Worm (Caenorhabditis elegans) whole organism, late embryonic: ENCODE data around the gene C11E4.7.
"Not testable (repeated sequence)": the region's sequence is repeated elsewhere in the genome, so short reads cannot be mapped to it uniquely, and the experiment has no call there.

ENCODE experiments used
- C08G9.2 ChIP-seq: sonication (generic microtip); optimal IDR thresholded peaks from 2 replicates; lab custom pipeline; 2016; ENCODE audit warnings: mild to moderate bottlenecking, missing genetic modification characterization, moderate library complexity, missing compliant biosample characterization
- C38D4.7 ChIP-seq: fragments of 200-800 bp; sonication (Bioruptor generic); optimal IDR thresholded peaks from 2 replicates; lab custom pipeline; 2018; ENCODE audit warnings: mild to moderate bottlenecking, missing genetic modification characterization, moderate library complexity, missing compliant biosample characterization
- F13H6.1 ChIP-seq: sonication (generic microtip); optimal IDR thresholded peaks from 2 replicates; lab custom pipeline; 2016; ENCODE audit warnings: missing genetic modification characterization, missing compliant biosample characterization
- T23F11.4 ChIP-seq: fragments of 200-800 bp; sonication (Bioruptor generic); optimal IDR thresholded peaks from 2 replicates; lab custom pipeline; 2018; ENCODE audit warnings: mild to moderate bottlenecking, missing genetic modification characterization, missing compliant biosample characterization
- Y22D7AL.16 ChIP-seq: sonication (generic microtip); optimal IDR thresholded peaks from 2 replicates; lab custom pipeline; 2016; ENCODE audit warnings: missing genetic modification characterization, missing compliant biosample characterization
- ceh-14 ChIP-seq: sonication (generic microtip); optimal IDR thresholded peaks from 2 replicates; lab custom pipeline; 2016; ENCODE audit warnings: missing genotype, missing genetic modification characterization, missing compliant biosample characterization
- ceh-19 ChIP-seq: fragments of 200-800 bp; sonication (Bioruptor generic); optimal IDR thresholded peaks from 2 replicates; lab custom pipeline; 2018; ENCODE audit warnings: mild to moderate bottlenecking, missing genetic modification characterization, missing compliant biosample characterization
- ceh-30 ChIP-seq: fragments of 150-350 bp; optimal IDR thresholded peaks from 2 replicates; lab custom pipeline; 2014; ENCODE audit warnings: missing biosample characterization, missing genetic modification characterization
- ceh-48 ChIP-seq: sonication (generic microtip); optimal IDR thresholded peaks from 2 replicates; lab custom pipeline; 2016; ENCODE audit warnings: missing genetic modification characterization, inconsistent platforms, missing compliant biosample characterization
- ceh-6 ChIP-seq: fragments of 200-800 bp; sonication (Bioruptor generic); optimal IDR thresholded peaks from 2 replicates; lab custom pipeline; 2018; ENCODE audit warnings: mild to moderate bottlenecking, missing genetic modification characterization, missing compliant biosample characterization
- che-1 ChIP-seq: sonication (generic microtip); optimal IDR thresholded peaks from 2 replicates; lab custom pipeline; 2016; ENCODE audit warnings: mild to moderate bottlenecking, missing genetic modification characterization, missing compliant biosample characterization
- dmd-4 ChIP-seq: sonication (generic microtip); optimal IDR thresholded peaks from 2 replicates; lab custom pipeline; 2016; ENCODE audit warnings: borderline replicate concordance, missing genetic modification characterization, missing compliant biosample characterization
- dve-1 ChIP-seq: sonication (generic microtip); optimal IDR thresholded peaks from 2 replicates; lab custom pipeline; 2017; ENCODE audit warnings: antibody characterized with exemption, mild to moderate bottlenecking, missing genetic modification characterization, missing compliant biosample characterization
- elt-2 ChIP-seq: sonication (generic microtip); optimal IDR thresholded peaks from 2 replicates; lab custom pipeline; 2016; ENCODE audit warnings: missing genetic modification reagents, missing genetic modification characterization, missing compliant biosample characterization
- ets-4 ChIP-seq: sonication (generic microtip); optimal IDR thresholded peaks from 2 replicates; lab custom pipeline; 2016; ENCODE audit warnings: missing genetic modification characterization, missing compliant biosample characterization
- fkh-6 ChIP-seq: sonication (generic microtip); optimal IDR thresholded peaks from 2 replicates; lab custom pipeline; 2016; ENCODE audit warnings: missing genetic modification characterization, missing compliant biosample characterization
- gmeb-2 ChIP-seq: sonication (generic microtip); optimal IDR thresholded peaks from 2 replicates; lab custom pipeline; 2016; ENCODE audit warnings: missing genetic modification characterization, inconsistent platforms, missing compliant biosample characterization
- hlh-13 ChIP-seq: fragments of 200-800 bp; sonication (Bioruptor generic); optimal IDR thresholded peaks from 2 replicates; lab custom pipeline; 2018; ENCODE audit warnings: mild to moderate bottlenecking, missing genetic modification characterization, missing compliant biosample characterization
- hlh-15 ChIP-seq: sonication (generic microtip); optimal IDR thresholded peaks from 2 replicates; lab custom pipeline; 2016; ENCODE audit warnings: missing genetic modification characterization, missing compliant biosample characterization
- hlh-6 ChIP-seq: sonication (generic microtip); optimal IDR thresholded peaks from 2 replicates; lab custom pipeline; 2016; ENCODE audit warnings: missing genotype, missing genetic modification characterization, missing compliant biosample characterization
- hlh-8 ChIP-seq: sonication (generic microtip); optimal IDR thresholded peaks from 2 replicates; lab custom pipeline; 2016; ENCODE audit warnings: missing genotype, missing genetic modification characterization, missing compliant biosample characterization
- lin-11 ChIP-seq: fragments of 200-800 bp; sonication (Bioruptor generic); optimal IDR thresholded peaks from 2 replicates; lab custom pipeline; 2018; ENCODE audit warnings: mild to moderate bottlenecking, missing genetic modification characterization, missing compliant biosample characterization
- madf-2 ChIP-seq: sonication (generic microtip); optimal IDR thresholded peaks from 2 replicates; lab custom pipeline; 2017; ENCODE audit warnings: missing genetic modification characterization, missing compliant biosample characterization
- nfya-1 ChIP-seq: sonication (generic microtip); optimal IDR thresholded peaks from 2 replicates; lab custom pipeline; 2017; ENCODE audit warnings: missing genetic modification characterization, mild to moderate bottlenecking, missing compliant biosample characterization, antibody characterized with exemption, moderate library complexity
- nhr-232 ChIP-seq: sonication (generic microtip); optimal IDR thresholded peaks from 2 replicates; lab custom pipeline; 2016; ENCODE audit warnings: missing genetic modification characterization, missing compliant biosample characterization
- npax-4 ChIP-seq: sonication (generic microtip); optimal IDR thresholded peaks from 2 replicates; lab custom pipeline; 2016; ENCODE audit warnings: missing genetic modification characterization, missing compliant biosample characterization
- odd-2 ChIP-seq: sonication (generic microtip); optimal IDR thresholded peaks from 2 replicates; lab custom pipeline; 2017; ENCODE audit warnings: antibody characterized with exemption, mild to moderate bottlenecking, missing genetic modification characterization, missing compliant biosample characterization
- pag-3 ChIP-seq: sonication (generic microtip); optimal IDR thresholded peaks from 2 replicates; lab custom pipeline; 2016; ENCODE audit warnings: missing compliant biosample characterization, missing genetic modification characterization, borderline replicate concordance
- pat-9 ChIP-seq: fragments of 200-800 bp; sonication (Bioruptor generic); optimal IDR thresholded peaks from 2 replicates; lab custom pipeline; 2018; ENCODE audit warnings: mild to moderate bottlenecking, missing genetic modification characterization, moderate library complexity, missing compliant biosample characterization
- ref-2 ChIP-seq: sonication (generic microtip); optimal IDR thresholded peaks from 2 replicates; lab custom pipeline; 2016; ENCODE audit warnings: missing genetic modification characterization, missing compliant biosample characterization
- sdc-2 ChIP-seq: sonication (generic microtip); optimal IDR thresholded peaks from 2 replicates; lab custom pipeline; 2016; ENCODE audit warnings: missing genotype, missing genetic modification characterization, missing compliant biosample characterization
- sox-2 ChIP-seq: fragments of 200-800 bp; sonication (Bioruptor generic); IDR thresholded peaks from 2 replicates; pipeline ENCODE4 v1.3.6; 2022; ENCODE audit warnings: missing genetic modification reagents, missing genetic modification characterization, missing compliant biosample characterization
- sox-4 ChIP-seq: sonication (generic microtip); optimal IDR thresholded peaks from 2 replicates; lab custom pipeline; 2017; ENCODE audit warnings: mild to moderate bottlenecking, missing genetic modification characterization, inconsistent platforms, missing compliant biosample characterization
- syd-9 ChIP-seq: sonication (generic microtip); optimal IDR thresholded peaks from 2 replicates; lab custom pipeline; 2016; ENCODE audit warnings: mild to moderate bottlenecking, missing genetic modification characterization, moderate library complexity, missing compliant biosample characterization
- tbx-7 ChIP-seq: sonication (generic microtip); optimal IDR thresholded peaks from 2 replicates; lab custom pipeline; 2016; ENCODE audit warnings: missing genotype, missing genetic modification characterization, missing compliant biosample characterization
- ttx-3 ChIP-seq: sonication (generic microtip); optimal IDR thresholded peaks from 2 replicates; lab custom pipeline; 2016; ENCODE audit warnings: missing genetic modification reagents, missing genetic modification characterization, missing compliant biosample characterization
- unc-3 ChIP-seq, 2 experiments: fragments of 200-800 bp in 1 of 2; sonication (Bioruptor generic) in 1 of 2; sonication (generic microtip) in 1 of 2; conservative IDR thresholded peaks in 1 of 2; optimal IDR thresholded peaks in 1 of 2; 2 replicates each; pipeline versions ENCODE4 v1.3.6 to Lab custom; 2016 to 2022; ENCODE audit warnings: missing compliant biosample characterization in 2 of 2, missing genetic modification characterization in 2 of 2, missing genetic modification reagents in 1 of 2
- zip-5 ChIP-seq: sonication (generic microtip); optimal IDR thresholded peaks from 2 replicates; lab custom pipeline; 2016; ENCODE audit warnings: missing genetic modification characterization, missing compliant biosample characterization

Gene C11E4.7

ce11 chrX:9620136-9620535 lies 3.1 kb downstream of the C11E4.7 start, which contains the start of gene C11E4.8:
TSS of gene C11E4.8 (plus strand) at chrX:9620436.
- TF ChIP-seq odd-2 (no peak), ceh-6 (no peak), hlh-6 (no peak), syd-9 (tag; lab: Kevin White, UChicago) (no peak), ceh-14 (no peak), nfya-1 (no peak), ceh-30 (no peak), ref-2 (tag; lab: Kevin White, UChicago) (no peak), hlh-13 (GFP tag; lab: Kevin White, UChicago) (no peak), npax-4 (tag; lab: Kevin White, UChicago) (no peak), zip-5 (no peak), ceh-19 (GFP tag; lab: Kevin White, UChicago) (no peak), sox-2 (GFP tag; lab: Robert Waterston, UW) (no peak)
- TF ChIP-seq, all 69 proteins: peak for 0

ce11 chrX:9622609-9623008 lies 5.6 kb downstream of the C11E4.7 start:
- TF ChIP-seq sox-4 (tag; lab: Kevin White, UChicago) (peak; percentile 16), T23F11.4 (peak; percentile 11), syd-9 (tag; lab: Kevin White, UChicago) (peak; percentile 45), C38D4.7 (peak; percentile 38), fkh-6 (tag; lab: Kevin White, UChicago) (no peak), ttx-3 (tag; lab: Kevin White, UChicago) (peak; percentile 31), Y22D7AL.16 (tag; lab: Kevin White, UChicago) (peak; percentile 61), sox-2 (GFP tag; lab: Robert Waterston, UW) (peak; percentile 9; the same call in 1 of the 2 replicates), C08G9.2 (tag; lab: Kevin White, UChicago) (peak; percentile 0), elt-2 (tag; lab: Kevin White, UChicago) (peak; percentile 54), lin-11 (tag; lab: Kevin White, UChicago) (peak; percentile 13), hlh-15 (tag; lab: Kevin White, UChicago) (peak; percentile 19), tbx-7 (tag; lab: Kevin White, UChicago) (no peak), pat-9 (peak; percentile 27), nhr-232 (tag; lab: Kevin White, UChicago) (peak; percentile 18), madf-2 (tag; lab: Kevin White, UChicago) (peak; percentile 5), unc-3 (GFP tag; conservative IDR thresholded peaks at IDR 0.05; lab: Robert Waterston, UW) (no peak), unc-3 (tag; optimal IDR thresholded peaks at IDR 0.05; lab: Kevin White, UChicago) (no peak), ceh-6 (peak; percentile 2), ceh-48 (tag; lab: Kevin White, UChicago) (peak; percentile 4), npax-4 (tag; lab: Kevin White, UChicago) (no peak), gmeb-2 (tag; lab: Kevin White, UChicago) (peak; percentile 13), ets-4 (tag; lab: Kevin White, UChicago) (no peak), sdc-2 (tag; lab: Kevin White, UChicago) (peak; percentile 22), dve-1 (tag; lab: Kevin White, UChicago) (no peak), dmd-4 (no peak), ceh-19 (GFP tag; lab: Kevin White, UChicago) (peak; percentile 13), che-1 (tag; lab: Kevin White, UChicago) (peak; percentile 49)

- TF ChIP-seq hlh-8, pag-3, F13H6.1: not testable (repeated sequence)
- TF ChIP-seq, all 69 proteins: peak for 0; not testable (repeated sequence) for 69
Measured at ce11 chrX:9625824-9626223, 8.8 kb downstream of the C11E4.7 start, which contains the start of gene F34H10.1. TSS of gene F34H10.1 (plus strand) at chrX:9626124.
